Fruit fly (Drosophila melanogaster): ENCODE measurements around the gene hzg.

hzg gene

dm6 chr3L:16014515-16014914 lies 10.0 kb upstream of the hzg start:
- no peak for TF ChIP-seq lola (GFP tag; optimal IDR thresholded peaks at IDR 0.05)
- TF ChIP-seq Vsx2 (GFP tag; optimal IDR thresholded peaks at IDR 0.05; ENCODE audit: partially characterized antibody): no peak
- TF ChIP-seq dsf (GFP tag; optimal IDR thresholded peaks at IDR 0.05; ENCODE audit: borderline replicate concordance): no peak
- TF ChIP-seq ey (GFP tag; optimal IDR thresholded peaks at IDR 0.05): no peak
- no peak for TF ChIP-seq rgr (GFP tag; optimal IDR thresholded peaks at IDR 0.05)
- TF ChIP-seq GATAd (GFP tag; optimal IDR thresholded peaks at IDR 0.05): no peak
- TF ChIP-seq woc (GFP tag; optimal IDR thresholded peaks at IDR 0.05): no peak
- no peak for TF ChIP-seq Sp1 (GFP tag; optimal IDR thresholded peaks at IDR 0.05)
- TF ChIP-seq dmrt93B (GFP tag; optimal IDR thresholded peaks at IDR 0.05): no peak
- no peak for TF ChIP-seq sv (GFP tag; optimal IDR thresholded peaks at IDR 0.05)
- no peak for TF ChIP-seq CrebA (GFP tag; optimal IDR thresholded peaks at IDR 0.05; ENCODE audit: borderline replicate concordance)
- no peak for TF ChIP-seq foxo (GFP tag; optimal IDR thresholded peaks at IDR 0.05)
- TF ChIP-seq psq (GFP tag; optimal IDR thresholded peaks at IDR 0.05): no peak
- TF ChIP-seq dl (GFP tag; optimal IDR thresholded peaks at IDR 0.05; ENCODE audit: insufficient read depth in 1 of 2, partially characterized antibody in 2 of 2): no peak
- TF ChIP-seq HLH106 (tag; optimal IDR thresholded peaks at IDR 0.05): no peak
- TF ChIP-seq brk (GFP tag; optimal IDR thresholded peaks at IDR 0.05): no peak
- no peak for TF ChIP-seq sage (GFP tag; optimal IDR thresholded peaks at IDR 0.05)

- no peak for TF ChIP-seq CG9705 (GFP tag; optimal IDR thresholded peaks at IDR 0.05)
- no peak for TF ChIP-seq brk (GFP tag; optimal IDR thresholded peaks at IDR 0.05)
- TF ChIP-seq lola (GFP tag; optimal IDR thresholded peaks at IDR 0.05): no peak
- no peak for TF ChIP-seq psq (GFP tag; optimal IDR thresholded peaks at IDR 0.05)
- TF ChIP-seq OdsH (GFP tag; optimal IDR thresholded peaks at IDR 0.05): no peak
- no peak for TF ChIP-seq sv (GFP tag; optimal IDR thresholded peaks at IDR 0.05)
- peak; percentile 16 for TF ChIP-seq Dfd (GFP tag; optimal IDR thresholded peaks at IDR 0.05)
- TF ChIP-seq GATAd (GFP tag; optimal IDR thresholded peaks at IDR 0.05): no peak
- peak; percentile 11 for TF ChIP-seq Sp1 (GFP tag; optimal IDR thresholded peaks at IDR 0.05)
- no peak for TF ChIP-seq sage (GFP tag; optimal IDR thresholded peaks at IDR 0.05)
- no peak for TF ChIP-seq N (GFP tag; optimal IDR thresholded peaks at IDR 0.05)
- no peak for TF ChIP-seq foxo (GFP tag; optimal IDR thresholded peaks at IDR 0.05)
- TF ChIP-seq HLH106 (tag; optimal IDR thresholded peaks at IDR 0.05): peak; percentile 18
- TF ChIP-seq woc (GFP tag; optimal IDR thresholded peaks at IDR 0.05): no peak
- TF ChIP-seq Vsx2 (GFP tag; optimal IDR thresholded peaks at IDR 0.05; ENCODE audit: partially characterized antibody): no peak
- no peak for TF ChIP-seq pan (optimal IDR thresholded peaks at IDR 0.05)
- no peak for TF ChIP-seq dmrt93B (GFP tag; optimal IDR thresholded peaks at IDR 0.05)
- no peak for TF ChIP-seq Rel (GFP tag; optimal IDR thresholded peaks at IDR 0.05)
- no peak for TF ChIP-seq Rel (tag; optimal IDR thresholded peaks at IDR 0.05)
Measured at dm6 chr3L:16013198-16013982, 8.9 kb upstream of the hzg start.

- TF ChIP-seq foxo (GFP tag; optimal IDR thresholded peaks at IDR 0.05) (no peak), br (GFP tag; optimal IDR thresholded peaks at IDR 0.05) (no peak), psq (GFP tag; optimal IDR thresholded peaks at IDR 0.05) (no peak), HLH106 (tag; optimal IDR thresholded peaks at IDR 0.05) (no peak), rgr (GFP tag; optimal IDR thresholded peaks at IDR 0.05) (no peak), N (GFP tag; optimal IDR thresholded peaks at IDR 0.05) (no peak), Hnf4 (GFP tag; optimal IDR thresholded peaks at IDR 0.05) (no peak), dsf (GFP tag; optimal IDR thresholded peaks at IDR 0.05; ENCODE audit: borderline replicate concordance) (no peak), fru (GFP tag; optimal IDR thresholded peaks at IDR 0.05) (no peak), OdsH (GFP tag; optimal IDR thresholded peaks at IDR 0.05) (no peak), woc (GFP tag; optimal IDR thresholded peaks at IDR 0.05) (no peak), Jra (GFP tag; optimal IDR thresholded peaks at IDR 0.05) (no peak), Dfd (GFP tag; optimal IDR thresholded peaks at IDR 0.05) (no peak), ey (GFP tag; optimal IDR thresholded peaks at IDR 0.05) (no peak), lola (GFP tag; optimal IDR thresholded peaks at IDR 0.05) (no peak)
Measured at dm6 chr3L:16012315-16012950, 7.9 kb upstream of the hzg start.

- no peak for TF ChIP-seq dl (GFP tag; optimal IDR thresholded peaks at IDR 0.05; ENCODE audit: insufficient read depth in 1 of 2, partially characterized antibody in 2 of 2)
- TF ChIP-seq Hr78 (GFP tag; optimal IDR thresholded peaks at IDR 0.05): no peak
- no peak for TF ChIP-seq Rel (GFP tag; optimal IDR thresholded peaks at IDR 0.05)
- TF ChIP-seq Rel (tag; optimal IDR thresholded peaks at IDR 0.05): peak; percentile 56
- no peak for TF ChIP-seq CG9705 (GFP tag; optimal IDR thresholded peaks at IDR 0.05)
- TF ChIP-seq Vsx2 (GFP tag; optimal IDR thresholded peaks at IDR 0.05; ENCODE audit: partially characterized antibody): no peak
- peak; percentile 71 for TF ChIP-seq Hr83 (GFP tag; optimal IDR thresholded peaks at IDR 0.05; ENCODE audit: poor library complexity, severe bottlenecking)
- no peak for TF ChIP-seq sv (GFP tag; optimal IDR thresholded peaks at IDR 0.05)
- TF ChIP-seq jim (GFP tag; optimal IDR thresholded peaks at IDR 0.05): no peak
- TF ChIP-seq N (GFP tag; optimal IDR thresholded peaks at IDR 0.05): peak; percentile 63
- no peak for TF ChIP-seq Abd-B (GFP tag; optimal IDR thresholded peaks at IDR 0.05)
- TF ChIP-seq dsf (GFP tag; optimal IDR thresholded peaks at IDR 0.05; ENCODE audit: borderline replicate concordance): no peak
- TF ChIP-seq brk (GFP tag; optimal IDR thresholded peaks at IDR 0.05): no peak
- TF ChIP-seq br (GFP tag; optimal IDR thresholded peaks at IDR 0.05): no peak
- no peak for TF ChIP-seq tai (GFP tag; optimal IDR thresholded peaks at IDR 0.05)
- TF ChIP-seq Myc (optimal IDR thresholded peaks at IDR 0.05): peak; percentile 6
- TF ChIP-seq lola (GFP tag; optimal IDR thresholded peaks at IDR 0.05): no peak
- TF ChIP-seq Sp1 (GFP tag; optimal IDR thresholded peaks at IDR 0.05): peak; percentile 43
- peak; percentile 29 for TF ChIP-seq psq (GFP tag; optimal IDR thresholded peaks at IDR 0.05)
- peak; percentile 14 for TF ChIP-seq h (GFP tag; optimal IDR thresholded peaks at IDR 0.05)
- TF ChIP-seq Mio (GFP tag; optimal IDR thresholded peaks at IDR 0.05): no peak
- TF ChIP-seq CrebA (GFP tag; optimal IDR thresholded peaks at IDR 0.05; ENCODE audit: borderline replicate concordance): no peak
Measured at dm6 chr3L:16011319-16012210, 7.0 kb upstream of the hzg start, which contains the start of gene mib1. Gene mib1, minus strand, starts transcription at chr3L:16011812.

Data from whole organism, wandering third instar larva.